Worm (Caenorhabditis elegans) whole organism, early embryonic: ENCODE results near the gene prp-19.

Experiments
- B0310.2 ChIP-seq: sonication (generic microtip); optimal IDR thresholded peaks from 2 replicates; lab custom pipeline; 2016; ENCODE audit warnings: mild to moderate bottlenecking, missing genetic modification characterization, missing compliant biosample characterization
- F13C5.2 ChIP-seq: sonication (generic microtip); optimal IDR thresholded peaks from 2 replicates; lab custom pipeline; 2017; ENCODE audit warnings: mild to moderate bottlenecking, missing genetic modification characterization, inconsistent platforms, missing compliant biosample characterization
- aly-1 ChIP-seq: sonication (generic microtip); optimal IDR thresholded peaks from 2 replicates; lab custom pipeline; 2016; ENCODE audit warnings: missing genetic modification characterization, missing compliant biosample characterization
- ama-1 ChIP-seq: fragments of 150-350 bp; optimal IDR thresholded peaks from 2 replicates; lab custom pipeline; 2014
- ceh-13 ChIP-seq: fragments of 200-800 bp; sonication (Bioruptor generic); optimal IDR thresholded peaks from 2 replicates; lab custom pipeline; 2018; ENCODE audit warnings: mild to moderate bottlenecking, missing genetic modification characterization, missing compliant biosample characterization
- ceh-36 ChIP-seq: sonication (generic microtip); optimal IDR thresholded peaks from 2 replicates; lab custom pipeline; 2016; ENCODE audit warnings: missing genetic modification characterization, inconsistent platforms, missing compliant biosample characterization
- ets-7 ChIP-seq: sonication (generic microtip); optimal IDR thresholded peaks from 2 replicates; lab custom pipeline; 2016; ENCODE audit warnings: missing genotype, missing genetic modification characterization, missing compliant biosample characterization
- flt-1 ChIP-seq: fragments of 200-800 bp; sonication (Bioruptor generic); IDR thresholded peaks from 2 replicates; pipeline ENCODE4 v1.3.6; 2022; ENCODE audit warnings: missing genetic modification characterization, missing compliant biosample characterization
- hmbx-1 ChIP-seq: sonication (generic microtip); optimal IDR thresholded peaks from 2 replicates; lab custom pipeline; 2016; ENCODE audit warnings: mild to moderate bottlenecking, missing genetic modification characterization, missing compliant biosample characterization
- hmg-4 ChIP-seq: fragments of 200-800 bp; sonication (Bioruptor generic); optimal IDR thresholded peaks from 2 replicates; lab custom pipeline; 2018; ENCODE audit warnings: mild to moderate bottlenecking, missing genetic modification characterization, missing compliant biosample characterization
- hnd-1 ChIP-seq: sonication (generic microtip); optimal IDR thresholded peaks from 2 replicates; lab custom pipeline; 2016; ENCODE audit warnings: missing genetic modification characterization, missing compliant biosample characterization
- pes-1 ChIP-seq: fragments of 200-800 bp; sonication (Bioruptor generic); IDR thresholded peaks from 2 replicates; pipeline ENCODE4 v1.3.6; 2022; ENCODE audit warnings: missing genetic modification reagents, missing genetic modification characterization, missing compliant biosample characterization
- scrt-1 ChIP-seq: fragments of 200-800 bp; sonication (Bioruptor generic); IDR thresholded peaks from 2 replicates; pipeline ENCODE4 v1.3.6; 2022; ENCODE audit warnings: missing genetic modification characterization, missing compliant biosample characterization
- sea-1 ChIP-seq: fragments of 200-800 bp; sonication (Bioruptor generic); conservative IDR thresholded peaks from 2 replicates; pipeline ENCODE4 v1.3.6; 2022; ENCODE audit warnings: missing genetic modification characterization, missing compliant biosample characterization
- tbx-11 ChIP-seq: fragments of 200-800 bp; sonication (Bioruptor generic); IDR thresholded peaks from 2 replicates; pipeline ENCODE4 v1.3.6; 2022; ENCODE audit warnings: missing genetic modification characterization, missing compliant biosample characterization
- tbx-37 ChIP-seq: fragments of 200-800 bp; sonication (Bioruptor generic); conservative IDR thresholded peaks from 2 replicates; pipeline ENCODE4 v1.3.6; 2022; ENCODE audit warnings: missing genetic modification reagents, missing genetic modification characterization, missing compliant biosample characterization
- tra-4 ChIP-seq: sonication (generic microtip); optimal IDR thresholded peaks from 2 replicates; lab custom pipeline; 2017; ENCODE audit warnings: missing genetic modification characterization, missing compliant biosample characterization

prp-19 gene

DNA sequence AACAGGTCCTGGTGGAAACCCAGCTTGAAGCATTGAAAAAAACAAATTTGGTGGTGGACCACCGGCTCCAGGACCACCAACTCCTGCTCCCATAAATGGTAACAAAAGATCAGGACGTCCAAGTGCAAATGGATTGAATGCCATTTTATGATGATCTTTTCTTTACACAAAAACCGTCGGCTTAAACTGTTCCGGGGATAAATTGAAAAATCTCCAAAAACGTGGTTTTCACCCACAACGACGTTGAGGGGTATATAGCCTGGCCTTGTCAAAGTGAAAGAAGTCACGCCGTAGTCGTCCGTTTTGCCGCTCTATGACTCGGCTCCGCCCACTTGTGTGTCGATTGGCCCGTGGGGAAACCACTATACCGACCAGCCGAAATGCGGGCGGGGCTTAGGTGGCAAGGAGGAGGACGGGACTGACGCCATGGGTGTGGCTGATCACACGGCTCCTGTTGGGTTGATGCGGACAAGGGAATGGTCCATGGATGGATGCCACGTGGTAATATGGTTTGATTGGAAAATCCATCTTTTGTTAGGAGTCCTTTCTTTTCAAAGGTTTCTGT, 35.7 kb downstream of the prp-19 start, which contains the start of gene tbx-2:
Gene tbx-2, minus strand, starts transcription at position 264 of the 565 bp plus-strand sequence.
- TF ChIP-seq tbx-37, result no peak
- 0 out of 2 replicates have a peak, but pooled peaks have one; percentile 26 for TF ChIP-seq sea-1 (GFP tag; lab: Robert Waterston, UW)
- 0 out of 2 replicates have a peak, but pooled peaks have one; percentile 62 for TF ChIP-seq scrt-1 (GFP tag; lab: Robert Waterston, UW)
- TF ChIP-seq aly-1 (tag; lab: Kevin White, UChicago), result peak; percentile 17
- TF ChIP-seq hmbx-1 (tag; lab: Kevin White, UChicago), result no peak
- TF ChIP-seq ceh-36, result no peak

ce11 chrIII:5134506-5134905, 37.3 kb downstream of the prp-19 start:
- TF ChIP-seq aly-1 (tag; lab: Kevin White, UChicago), result no peak
- TF ChIP-seq hmg-4 (GFP tag; lab: Kevin White, UChicago), result no peak
- no peak for TF ChIP-seq tbx-11 (GFP tag; lab: Robert Waterston, UW)
- no peak for TF ChIP-seq ceh-13 (GFP tag; lab: Kevin White, UChicago)
- TF ChIP-seq tra-4 (tag; lab: Kevin White, UChicago), result no peak
- no peak for TF ChIP-seq hnd-1
- no peak for TF ChIP-seq F13C5.2 (tag; lab: Kevin White, UChicago)
- TF ChIP-seq B0310.2 (tag; lab: Kevin White, UChicago), result no peak
- TF ChIP-seq tbx-37, result no peak
- TF ChIP-seq hmbx-1 (tag; lab: Kevin White, UChicago), result no peak
- TF ChIP-seq scrt-1 (GFP tag; lab: Robert Waterston, UW), result no peak
- no peak for TF ChIP-seq ama-1 (lab: Kevin White, UChicago)
- TF ChIP-seq ets-7 (tag; lab: Kevin White, UChicago), result no peak
- TF ChIP-seq ceh-36, result no peak
- TF ChIP-seq sea-1 (GFP tag; lab: Robert Waterston, UW), result no peak

DNA sequence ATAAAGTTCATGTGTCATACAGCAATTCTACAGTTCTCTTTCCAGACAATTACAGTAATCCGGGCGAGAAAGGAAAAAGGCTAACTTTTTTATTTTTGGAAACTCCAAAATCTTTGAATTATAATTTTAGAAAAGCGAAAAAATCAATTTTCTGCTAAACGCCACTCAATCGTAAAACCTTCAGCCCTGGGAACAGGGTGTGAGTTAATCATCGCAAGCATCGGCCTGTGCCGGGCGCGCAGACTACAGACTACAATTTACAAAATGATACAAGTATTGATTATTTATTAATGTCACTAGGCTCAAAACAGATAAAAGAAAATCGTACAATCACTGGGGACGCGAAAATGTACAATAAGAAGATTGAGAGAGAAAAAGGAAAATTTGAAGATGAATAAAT, 41.2 kb downstream of the prp-19 start:
- no peak for TF ChIP-seq sea-1 (GFP tag; lab: Robert Waterston, UW)
- TF ChIP-seq hmg-4 (GFP tag; lab: Kevin White, UChicago), result no peak
- no peak for TF ChIP-seq tbx-11 (GFP tag; lab: Robert Waterston, UW)
- no peak for TF ChIP-seq tbx-37
- no peak for TF ChIP-seq ama-1 (lab: Kevin White, UChicago)
- no peak for TF ChIP-seq flt-1 (GFP tag; lab: Robert Waterston, UW)
- no peak for TF ChIP-seq pes-1 (GFP tag; lab: Robert Waterston, UW)
- no peak for TF ChIP-seq B0310.2 (tag; lab: Kevin White, UChicago)
- no peak for TF ChIP-seq aly-1 (tag; lab: Kevin White, UChicago)
- no peak for TF ChIP-seq ceh-13 (GFP tag; lab: Kevin White, UChicago)
- TF ChIP-seq F13C5.2 (tag; lab: Kevin White, UChicago), result no peak
- no peak for TF ChIP-seq hnd-1
- TF ChIP-seq ceh-36, result no peak
- no peak for TF ChIP-seq scrt-1 (GFP tag; lab: Robert Waterston, UW)
- no peak for TF ChIP-seq ets-7 (tag; lab: Kevin White, UChicago)

DNA sequence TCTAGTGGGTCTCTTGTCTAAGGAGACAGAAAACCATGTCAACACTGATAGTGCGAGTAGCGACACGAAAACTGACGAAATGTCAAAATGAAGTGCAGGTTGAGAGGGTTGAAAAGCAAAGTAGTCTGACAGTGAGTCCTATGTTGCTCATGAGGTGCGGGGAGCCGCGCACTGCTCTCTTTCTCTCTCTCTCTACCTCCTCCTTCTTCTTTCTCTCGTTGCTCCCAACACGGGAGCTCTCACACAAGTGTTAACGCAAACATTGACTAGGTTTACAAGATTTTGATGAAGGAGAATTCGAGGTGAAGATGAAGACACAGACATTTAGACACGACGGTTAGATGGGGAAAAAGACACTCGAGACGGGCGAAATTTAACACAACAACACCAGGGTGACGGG, 42.6 kb downstream of the prp-19 start:
- TF ChIP-seq tbx-11 (GFP tag; lab: Robert Waterston, UW), result no peak
- TF ChIP-seq aly-1 (tag; lab: Kevin White, UChicago), result no peak
- TF ChIP-seq flt-1 (GFP tag; lab: Robert Waterston, UW), result no peak
- no peak for TF ChIP-seq ets-7 (tag; lab: Kevin White, UChicago)
- TF ChIP-seq tra-4 (tag; lab: Kevin White, UChicago), result no peak
- no peak for TF ChIP-seq ceh-13 (GFP tag; lab: Kevin White, UChicago)
- no peak for TF ChIP-seq scrt-1 (GFP tag; lab: Robert Waterston, UW)
- TF ChIP-seq pes-1 (GFP tag; lab: Robert Waterston, UW), result no peak
- no peak for TF ChIP-seq ceh-36
- TF ChIP-seq ama-1 (lab: Kevin White, UChicago), result no peak
- no peak for TF ChIP-seq sea-1 (GFP tag; lab: Robert Waterston, UW)
- no peak for TF ChIP-seq F13C5.2 (tag; lab: Kevin White, UChicago)
- TF ChIP-seq hmg-4 (GFP tag; lab: Kevin White, UChicago), result no peak
- no peak for TF ChIP-seq hnd-1
- no peak for TF ChIP-seq hmbx-1 (tag; lab: Kevin White, UChicago)
- no peak for TF ChIP-seq B0310.2 (tag; lab: Kevin White, UChicago)
- no peak for TF ChIP-seq tbx-37

ce11 chrIII:5126988-5127387, 44.9 kb downstream of the prp-19 start:
- no peak for TF ChIP-seq ets-7 (tag; lab: Kevin White, UChicago)
- no peak for TF ChIP-seq hmg-4 (GFP tag; lab: Kevin White, UChicago)
- TF ChIP-seq F13C5.2 (tag; lab: Kevin White, UChicago), result no peak
- TF ChIP-seq tbx-11 (GFP tag; lab: Robert Waterston, UW), result no peak
- TF ChIP-seq tbx-37, result no peak
- no peak for TF ChIP-seq flt-1 (GFP tag; lab: Robert Waterston, UW)
- TF ChIP-seq aly-1 (tag; lab: Kevin White, UChicago), result no peak
- TF ChIP-seq sea-1 (GFP tag; lab: Robert Waterston, UW), result no peak
- no peak for TF ChIP-seq pes-1 (GFP tag; lab: Robert Waterston, UW)
- no peak for TF ChIP-seq hmbx-1 (tag; lab: Kevin White, UChicago)
- TF ChIP-seq scrt-1 (GFP tag; lab: Robert Waterston, UW), result no peak
- TF ChIP-seq ceh-36, result no peak
- TF ChIP-seq tra-4 (tag; lab: Kevin White, UChicago), result no peak
- TF ChIP-seq ama-1 (lab: Kevin White, UChicago), result no peak
- no peak for TF ChIP-seq hnd-1
- no peak for TF ChIP-seq ceh-13 (GFP tag; lab: Kevin White, UChicago)
- TF ChIP-seq B0310.2 (tag; lab: Kevin White, UChicago), result no peak

DNA sequence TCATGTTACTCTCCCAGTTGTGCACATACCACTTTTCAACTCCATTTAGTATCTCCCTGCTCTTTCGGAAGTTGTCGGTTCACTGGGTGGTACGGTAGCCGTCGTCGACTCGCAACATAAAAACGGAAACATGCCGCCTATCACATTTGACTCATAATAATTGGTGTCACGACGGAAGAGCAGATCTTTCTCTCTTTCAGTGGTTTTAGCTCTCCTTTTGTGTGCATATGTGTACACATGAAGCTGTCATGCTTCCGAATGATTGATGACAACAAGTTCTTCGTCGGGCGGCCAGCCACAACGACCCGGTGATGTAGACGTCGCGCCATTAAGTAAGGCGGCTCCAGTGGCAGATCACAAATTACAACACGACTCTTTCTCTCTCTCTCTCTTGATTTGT, 46.1 kb downstream of the prp-19 start:
- no peak for TF ChIP-seq hnd-1
- no peak for TF ChIP-seq hmg-4 (GFP tag; lab: Kevin White, UChicago)
- TF ChIP-seq scrt-1 (GFP tag; lab: Robert Waterston, UW), result no peak
- no peak for TF ChIP-seq hmbx-1 (tag; lab: Kevin White, UChicago)

ce11 chrIII:5124385-5124784, 47.5 kb downstream of the prp-19 start:
- TF ChIP-seq pes-1 (GFP tag; lab: Robert Waterston, UW) (no peak), flt-1 (GFP tag; lab: Robert Waterston, UW) (no peak), aly-1 (tag; lab: Kevin White, UChicago) (no peak), ceh-13 (GFP tag; lab: Kevin White, UChicago) (no peak)
